Fruit fly (Drosophila melanogaster): ENCODE measurements around the gene hng3.

hng3 gene

dm6 chr3L:793733-794320 is 38.5 kb upstream of the hng3 start:
- TF ChIP-seq OdsH (GFP tag; optimal IDR thresholded peaks at IDR 0.05) (peak; percentile 55), CG9139 (GFP tag; optimal IDR thresholded peaks at IDR 0.05) (no peak), achi (GFP tag; optimal IDR thresholded peaks at IDR 0.05) (peak; percentile 61), Eip75B (GFP tag; optimal IDR thresholded peaks at IDR 0.05) (no peak), net (GFP tag; optimal IDR thresholded peaks at IDR 0.05) (peak; percentile 41), Sox14 (GFP tag; optimal IDR thresholded peaks at IDR 0.05) (peak; percentile 40), Eip93F (GFP tag; optimal IDR thresholded peaks at IDR 0.05) (no peak), Gug (GFP tag; IDR thresholded peaks at IDR 0.05) (0 out of 2 replicates have a peak, but pooled peaks have one; percentile 28), CG15336 (GFP tag; IDR thresholded peaks at IDR 0.05) (peak; percentile 63), fkh (GFP tag; optimal IDR thresholded peaks at IDR 0.05) (no peak), Met (GFP tag; optimal IDR thresholded peaks at IDR 0.05) (peak; percentile 7), Hr38 (GFP tag; optimal IDR thresholded peaks at IDR 0.05) (no peak), CG3032 (tag; optimal IDR thresholded peaks at IDR 0.05) (no peak), CG32006 (GFP tag; optimal IDR thresholded peaks at IDR 0.05) (peak; percentile 77), lz (GFP tag; optimal IDR thresholded peaks at IDR 0.05) (peak; percentile 11), Sox102F (GFP tag; optimal IDR thresholded peaks at IDR 0.05) (peak; percentile 16), CG10631 (GFP tag; optimal IDR thresholded peaks at IDR 0.05) (peak; percentile 6), Blimp-1 (GFP tag; optimal IDR thresholded peaks at IDR 0.05) (no peak), dac (GFP tag; optimal IDR thresholded peaks at IDR 0.05) (peak; percentile 20), eg (GFP tag; IDR thresholded peaks at IDR 0.05) (peak; percentile 75), salr (GFP tag; optimal IDR thresholded peaks at IDR 0.05) (no peak), Sox15 (GFP tag; optimal IDR thresholded peaks at IDR 0.05) (no peak), CG6808 (GFP tag; optimal IDR thresholded peaks at IDR 0.05) (no peak), CG1621 (tag; optimal IDR thresholded peaks at IDR 0.05) (no peak), Smox (GFP tag; optimal IDR thresholded peaks at IDR 0.05) (peak; percentile 3), Lpt (GFP tag; optimal IDR thresholded peaks at IDR 0.05) (peak; percentile 10), CG8632 (GFP tag; optimal IDR thresholded peaks at IDR 0.05) (no peak), svp (GFP tag) (peak; percentile 50), pdm3 (GFP tag; optimal IDR thresholded peaks at IDR 0.05) (peak; percentile 38), CG3919 (GFP tag; optimal IDR thresholded peaks at IDR 0.05) (peak; percentile 28), Ets21C (GFP tag; optimal IDR thresholded peaks at IDR 0.05) (no peak), CG8119 (GFP tag; IDR thresholded peaks at IDR 0.05) (peak; percentile 71; the same call in 2 of the 3 replicates), Hr39 (GFP tag; optimal IDR thresholded peaks at IDR 0.05) (no peak), CG6276 (GFP tag; optimal IDR thresholded peaks at IDR 0.05) (peak; percentile 63), CG11294 (GFP tag; IDR thresholded peaks at IDR 0.05) (peak; percentile 40; the same call in 1 of the 2 replicates), Hr4 (GFP tag; optimal IDR thresholded peaks at IDR 0.05) (peak; percentile 72), cyc (GFP tag; optimal IDR thresholded peaks at IDR 0.05) (peak; percentile 14), CG16779 (tag; optimal IDR thresholded peaks at IDR 0.05) (no peak), CG4318 (GFP tag; optimal IDR thresholded peaks at IDR 0.05) (peak; percentile 55), acj6 (GFP tag; optimal IDR thresholded peaks at IDR 0.05) (peak; percentile 24), vri (GFP tag; optimal IDR thresholded peaks at IDR 0.05) (no peak), CG6163 (GFP tag; IDR thresholded peaks at IDR 0.05) (0 out of 3 replicates have a peak, but pooled peaks have one; percentile 15), Eip78C (GFP tag) (peak; percentile 78), topi (GFP tag; optimal IDR thresholded peaks at IDR 0.05) (no peak), fd59A (GFP tag; optimal IDR thresholded peaks at IDR 0.05) (no peak), fd85E (GFP tag; optimal IDR thresholded peaks at IDR 0.05) (no peak), Ets96B (tag; optimal IDR thresholded peaks at IDR 0.05) (no peak)

Data from whole organism, prepupa.